Fruit fly (Drosophila melanogaster): Measurements from ENCODE around the gene Snx6.

Snx6 gene

dm6 chr2L:8210468-8210867 lies 10.1 kb downstream of the Snx6 start:
- TF ChIP-seq CG14655 (GFP tag; optimal IDR thresholded peaks at IDR 0.05) (no peak), Ets98B (GFP tag; IDR thresholded peaks at IDR 0.05) (no peak), CG10348 (GFP tag; IDR thresholded peaks at IDR 0.05) (no peak), Snoo (tag; optimal IDR thresholded peaks at IDR 0.05) (no peak), EcR (GFP tag; optimal IDR thresholded peaks at IDR 0.05) (no peak), CG34367 (tag; optimal IDR thresholded peaks at IDR 0.05) (no peak), D1 (tag; optimal IDR thresholded peaks at IDR 0.05) (no peak), CG4496 (GFP tag; IDR thresholded peaks at IDR 0.05) (no peak), Pif1B (GFP tag; optimal IDR thresholded peaks at IDR 0.05) (no peak), CG8159 (tag; optimal IDR thresholded peaks at IDR 0.05) (no peak), CG32121 (GFP tag; IDR thresholded peaks at IDR 0.05) (no peak), rn (GFP tag; IDR thresholded peaks at IDR 0.05) (no peak), CG9948 (tag; optimal IDR thresholded peaks at IDR 0.05) (no peak)

- TF ChIP-seq Pif1A (GFP tag; optimal IDR thresholded peaks at IDR 0.05) (no peak), CG12605 (GFP tag; IDR thresholded peaks at IDR 0.05) (no peak), CG15710 (tag; optimal IDR thresholded peaks at IDR 0.05) (no peak), CG10348 (GFP tag; IDR thresholded peaks at IDR 0.05) (no peak), CG32121 (GFP tag; IDR thresholded peaks at IDR 0.05) (no peak), fd96Ca (GFP tag; IDR thresholded peaks at IDR 0.05) (no peak), CG8159 (tag; optimal IDR thresholded peaks at IDR 0.05) (no peak), CG13204 (GFP tag; optimal IDR thresholded peaks at IDR 0.05) (no peak), CG4496 (GFP tag; IDR thresholded peaks at IDR 0.05) (no peak)
Measured at dm6 chr2L:8209362-8209761, 11.2 kb downstream of the Snx6 start.

dm6 chr2L:8205871-8206270 lies 14.7 kb downstream of the Snx6 start, which contains the start of gene CG8419:
Gene CG8419, plus strand, starts transcription at chr2L:8206171.
- TF ChIP-seq CG4496 (GFP tag; IDR thresholded peaks at IDR 0.05): 0 out of 3 replicates have a peak, but pooled peaks have one; percentile 24
- no peak for TF ChIP-seq Snoo (tag; optimal IDR thresholded peaks at IDR 0.05)
- TF ChIP-seq CG17806 (tag; optimal IDR thresholded peaks at IDR 0.05): no peak
- no peak for TF ChIP-seq CG34367 (tag; optimal IDR thresholded peaks at IDR 0.05)
- TF ChIP-seq CG12605 (GFP tag; IDR thresholded peaks at IDR 0.05): no peak
- no peak for TF ChIP-seq Pif1B (GFP tag; optimal IDR thresholded peaks at IDR 0.05)
- TF ChIP-seq CG8301 (tag; optimal IDR thresholded peaks at IDR 0.05): no peak

dm6 chr2L:8204996-8205567 lies 15.5 kb downstream of the Snx6 start, which contains the start of gene SLC5A11:
Gene SLC5A11, minus strand, starts transcription at chr2L:8205132.
- TF ChIP-seq CG12605 (GFP tag; IDR thresholded peaks at IDR 0.05): peak; percentile 96
- TF ChIP-seq CG13204 (GFP tag; optimal IDR thresholded peaks at IDR 0.05): peak; percentile 70
- peak; percentile 81 for TF ChIP-seq gl (tag; optimal IDR thresholded peaks at IDR 0.05)
- TF ChIP-seq fd96Ca (GFP tag; IDR thresholded peaks at IDR 0.05): peak; percentile 87
- peak; percentile 52 for TF ChIP-seq EcR (GFP tag; optimal IDR thresholded peaks at IDR 0.05)
- peak; percentile 99 for TF ChIP-seq Snoo (tag; optimal IDR thresholded peaks at IDR 0.05)
- TF ChIP-seq D1 (tag; optimal IDR thresholded peaks at IDR 0.05): peak; percentile 95
- TF ChIP-seq CG17806 (tag; optimal IDR thresholded peaks at IDR 0.05): peak; percentile 94
- peak; percentile 98 for TF ChIP-seq CG32121 (GFP tag; IDR thresholded peaks at IDR 0.05)
- peak; percentile 83 for TF ChIP-seq CG34367 (tag; optimal IDR thresholded peaks at IDR 0.05)
- TF ChIP-seq CG15710 (tag; optimal IDR thresholded peaks at IDR 0.05): peak; percentile 94
- TF ChIP-seq CG10348 (GFP tag; IDR thresholded peaks at IDR 0.05): peak; percentile 92
- peak; percentile 100 for TF ChIP-seq Pif1B (GFP tag; optimal IDR thresholded peaks at IDR 0.05)
- TF ChIP-seq CG9948 (tag; optimal IDR thresholded peaks at IDR 0.05): peak; percentile 90
- TF ChIP-seq CG8301 (tag; optimal IDR thresholded peaks at IDR 0.05): peak; percentile 94
- TF ChIP-seq CG4496 (GFP tag; IDR thresholded peaks at IDR 0.05): peak; percentile 97
- peak; percentile 94 for TF ChIP-seq CG14655 (GFP tag; optimal IDR thresholded peaks at IDR 0.05)
- peak; percentile 78 for TF ChIP-seq Pif1A (GFP tag; optimal IDR thresholded peaks at IDR 0.05)
- peak; percentile 97 for TF ChIP-seq Ets98B (GFP tag; IDR thresholded peaks at IDR 0.05)
- peak; percentile 89 for TF ChIP-seq rn (GFP tag; IDR thresholded peaks at IDR 0.05)
- peak; percentile 96 for TF ChIP-seq CG8159 (tag; optimal IDR thresholded peaks at IDR 0.05)

- peak; percentile 10 for TF ChIP-seq gl (tag; optimal IDR thresholded peaks at IDR 0.05)
- TF ChIP-seq CG34367 (tag; optimal IDR thresholded peaks at IDR 0.05): no peak
Measured at dm6 chr2L:8204366-8204765, 16.2 kb downstream of the Snx6 start.

- no peak for TF ChIP-seq Pif1A (GFP tag; optimal IDR thresholded peaks at IDR 0.05)
- TF ChIP-seq rn (GFP tag; IDR thresholded peaks at IDR 0.05): no peak
- no peak for TF ChIP-seq fd96Ca (GFP tag; IDR thresholded peaks at IDR 0.05)
- TF ChIP-seq CG34367 (tag; optimal IDR thresholded peaks at IDR 0.05): no peak
- TF ChIP-seq Pif1B (GFP tag; optimal IDR thresholded peaks at IDR 0.05): no peak
- TF ChIP-seq CG13204 (GFP tag; optimal IDR thresholded peaks at IDR 0.05): no peak
- no peak for TF ChIP-seq CG14655 (GFP tag; optimal IDR thresholded peaks at IDR 0.05)
- TF ChIP-seq CG12605 (GFP tag; IDR thresholded peaks at IDR 0.05): no peak
- no peak for TF ChIP-seq CG15710 (tag; optimal IDR thresholded peaks at IDR 0.05)
- TF ChIP-seq gl (tag; optimal IDR thresholded peaks at IDR 0.05): no peak
- no peak for TF ChIP-seq CG10348 (GFP tag; IDR thresholded peaks at IDR 0.05)
Measured at dm6 chr2L:8203748-8204147, 16.8 kb downstream of the Snx6 start.

- TF ChIP-seq CG8301 (tag; optimal IDR thresholded peaks at IDR 0.05): no peak
- TF ChIP-seq CG9948 (tag; optimal IDR thresholded peaks at IDR 0.05): no peak
- 0 out of 2 replicates have a peak, but pooled peaks have one; percentile 30 for TF ChIP-seq CG12605 (GFP tag; IDR thresholded peaks at IDR 0.05)
- TF ChIP-seq gl (tag; optimal IDR thresholded peaks at IDR 0.05): peak; percentile 21
- TF ChIP-seq CG34367 (tag; optimal IDR thresholded peaks at IDR 0.05): no peak
- TF ChIP-seq CG14655 (GFP tag; optimal IDR thresholded peaks at IDR 0.05): no peak
- no peak for TF ChIP-seq CG10348 (GFP tag; IDR thresholded peaks at IDR 0.05)
- no peak for TF ChIP-seq Snoo (tag; optimal IDR thresholded peaks at IDR 0.05)
- no peak for TF ChIP-seq EcR (GFP tag; optimal IDR thresholded peaks at IDR 0.05)
- TF ChIP-seq Pif1B (GFP tag; optimal IDR thresholded peaks at IDR 0.05): no peak
- no peak; the same call in 1 of the 2 replicates for TF ChIP-seq Ets98B (GFP tag; IDR thresholded peaks at IDR 0.05)
- TF ChIP-seq CG4496 (GFP tag; IDR thresholded peaks at IDR 0.05): 0 out of 3 replicates have a peak, but pooled peaks have one; percentile 36
Measured at dm6 chr2L:8202569-8202968, 18.0 kb downstream of the Snx6 start.
